Fruit fly (Drosophila melanogaster): ENCODE measurements around the gene hay.

The hay gene

DNA sequence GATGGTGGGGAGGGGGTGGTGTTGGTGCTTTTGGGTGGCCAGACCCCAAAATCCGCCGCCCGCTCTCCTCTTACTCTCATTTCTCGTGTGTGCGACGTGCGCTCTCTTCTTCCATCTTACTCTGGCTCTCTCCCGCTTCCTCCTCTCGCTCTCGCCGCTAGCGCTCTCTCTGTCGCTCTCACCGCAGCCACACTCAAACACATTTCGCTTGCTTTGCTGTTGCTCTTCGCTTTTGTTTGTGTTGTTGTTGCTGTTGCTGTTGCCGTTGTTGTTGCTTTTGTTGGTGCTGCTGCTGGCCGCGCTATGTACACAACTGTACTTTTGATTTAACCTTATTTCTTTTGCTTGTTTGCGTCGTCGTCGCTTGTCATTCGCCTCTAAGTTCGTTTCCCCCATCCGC is 50.9 kb downstream of the hay start:
- no peak for TF ChIP-seq CG15601 (tag; optimal IDR thresholded peaks at IDR 0.05)
- no peak for TF ChIP-seq sim (GFP tag; IDR thresholded peaks at IDR 0.05)
- no peak for TF ChIP-seq CG9727 (GFP tag; optimal IDR thresholded peaks at IDR 0.05)
- TF ChIP-seq CG1602 (GFP tag; optimal IDR thresholded peaks at IDR 0.05) = no peak
- peak; percentile 24 for TF ChIP-seq CG13624 (GFP tag; optimal IDR thresholded peaks at IDR 0.05)
- TF ChIP-seq Nf-YB (GFP tag; optimal IDR thresholded peaks at IDR 0.05) = no peak
- no peak for TF ChIP-seq CG10366 (GFP tag; IDR thresholded peaks at IDR 0.05)
- peak; percentile 94 to 97 for TF ChIP-seq Trl (optimal IDR thresholded peaks at IDR 0.05)
- peak; percentile 61 for TF ChIP-seq Trl (GFP tag; optimal IDR thresholded peaks at IDR 0.05)
- no peak for TF ChIP-seq CG1529 (GFP tag; optimal IDR thresholded peaks at IDR 0.05)
- no peak for TF ChIP-seq CoRest (tag; optimal IDR thresholded peaks at IDR 0.05)
- no peak for TF ChIP-seq Taf1 (GFP tag; IDR thresholded peaks at IDR 0.05)
- TF ChIP-seq CG12769 (tag; optimal IDR thresholded peaks at IDR 0.05) = no peak
- TF ChIP-seq Ada2b (GFP tag; IDR thresholded peaks at IDR 0.05) = 0 out of 2 replicates have a peak, but pooled peaks have one; percentile 30
- TF ChIP-seq Dbx (GFP tag; IDR thresholded peaks at IDR 0.05) = peak; percentile 31; the same call in 1 of the 3 replicates
- no peak for TF ChIP-seq gcm (GFP tag; optimal IDR thresholded peaks at IDR 0.05)
- TF ChIP-seq grau (tag; optimal IDR thresholded peaks at IDR 0.05) = no peak
- no peak for TF ChIP-seq Sry-β (GFP tag; optimal IDR thresholded peaks at IDR 0.05)
- TF ChIP-seq Opbp (GFP tag; IDR thresholded peaks at IDR 0.05; ENCODE audit: partially characterized antibody) = no peak
- TF ChIP-seq CG7271 (tag; optimal IDR thresholded peaks at IDR 0.05) = no peak
- no peak for TF ChIP-seq pita (GFP tag; optimal IDR thresholded peaks at IDR 0.05)
- no peak for TF ChIP-seq CG12659 (GFP tag; optimal IDR thresholded peaks at IDR 0.05)
- no peak for TF ChIP-seq CG2116 (GFP tag; optimal IDR thresholded peaks at IDR 0.05)
- TF ChIP-seq CG11695 (GFP tag; IDR thresholded peaks at IDR 0.05) = 0 out of 3 replicates have a peak, but pooled peaks have one; percentile 7
- no peak for TF ChIP-seq TFAM (GFP tag; optimal IDR thresholded peaks at IDR 0.05)
- TF ChIP-seq CG2712 (tag; optimal IDR thresholded peaks at IDR 0.05) = no peak
- no peak for TF ChIP-seq CG11093 (GFP tag; IDR thresholded peaks at IDR 0.05)
- peak; percentile 11; the same call in 1 of the 2 replicates for TF ChIP-seq seq (GFP tag; IDR thresholded peaks at IDR 0.05)
- no peak for TF ChIP-seq da (GFP tag; optimal IDR thresholded peaks at IDR 0.05)
- TF ChIP-seq cg (GFP tag; optimal IDR thresholded peaks at IDR 0.05) = peak; percentile 20
- TF ChIP-seq Dll (GFP tag; IDR thresholded peaks at IDR 0.05; ENCODE audit: partially characterized antibody) = peak; percentile 54; the same call in 2 of the 4 replicates
- TF ChIP-seq zf30C (GFP tag; optimal IDR thresholded peaks at IDR 0.05) = no peak
- TF ChIP-seq CG11085 (GFP tag; IDR thresholded peaks at IDR 0.05) = no peak
- no peak for TF ChIP-seq schlank (tag; optimal IDR thresholded peaks at IDR 0.05)
- no peak for TF ChIP-seq corto (GFP tag; optimal IDR thresholded peaks at IDR 0.05)
- no peak for TF ChIP-seq chif (GFP tag; optimal IDR thresholded peaks at IDR 0.05)
- no peak for TF ChIP-seq CG15269 (tag; optimal IDR thresholded peaks at IDR 0.05)
- TF ChIP-seq CG2120 (GFP tag; optimal IDR thresholded peaks at IDR 0.05) = no peak
- TF ChIP-seq danr (GFP tag; IDR thresholded peaks at IDR 0.05) = no peak
- no peak for TF ChIP-seq Abd-B (GFP tag; optimal IDR thresholded peaks at IDR 0.05)
- peak; percentile 9 for TF ChIP-seq bigmax (GFP tag; optimal IDR thresholded peaks at IDR 0.05)
- TF ChIP-seq CG11247 (GFP tag; IDR thresholded peaks at IDR 0.05) = no peak
- no peak for TF ChIP-seq CG15011 (GFP tag; optimal IDR thresholded peaks at IDR 0.05)
- TF ChIP-seq crol (GFP tag; IDR thresholded peaks at IDR 0.05) = peak; percentile 92
- TF ChIP-seq chinmo (GFP tag; IDR thresholded peaks at IDR 0.05; ENCODE audit: partially characterized antibody) = peak; percentile 81; the same call in 2 of the 4 replicates
- TF ChIP-seq CG34376 (GFP tag; optimal IDR thresholded peaks at IDR 0.05) = no peak
- 0 out of 2 replicates have a peak, but pooled peaks have one; percentile 5 for TF ChIP-seq sens-2 (GFP tag; IDR thresholded peaks at IDR 0.05)
- TF ChIP-seq CG12744 (GFP tag; optimal IDR thresholded peaks at IDR 0.05) = no peak
- no peak for TF ChIP-seq grn (GFP tag; optimal IDR thresholded peaks at IDR 0.05)
- no peak for TF ChIP-seq ash1 (GFP tag; optimal IDR thresholded peaks at IDR 0.05)
- peak; percentile 38 for TF ChIP-seq HmgZ (tag; optimal IDR thresholded peaks at IDR 0.05)
